Worm (Caenorhabditis elegans) whole organism, late embryonic: Measurements from ENCODE around the gene K01A6.8.

Experiments
- K09A11.1 ChIP-seq: sonication (generic microtip); optimal IDR thresholded peaks from 2 replicates; lab custom pipeline; 2017; ENCODE audit warnings: antibody characterized with exemption, mild to moderate bottlenecking, missing genetic modification characterization, missing compliant biosample characterization; ENCODE audit not compliant: insufficient read depth
- Y22D7AL.16 ChIP-seq: sonication (generic microtip); optimal IDR thresholded peaks from 2 replicates; lab custom pipeline; 2016; ENCODE audit warnings: missing genetic modification characterization, missing compliant biosample characterization
- ama-1 ChIP-seq: fragments of 150-350 bp; optimal IDR thresholded peaks from 2 replicates; lab custom pipeline; 2014
- ceh-45 ChIP-seq: fragments of 200-800 bp; sonication (Bioruptor generic); IDR thresholded peaks from 2 replicates; pipeline ENCODE4 v1.3.6; 2022; ENCODE audit warnings: missing genetic modification reagents, missing genetic modification characterization, missing compliant biosample characterization
- elt-2 ChIP-seq: sonication (generic microtip); optimal IDR thresholded peaks from 2 replicates; lab custom pipeline; 2016; ENCODE audit warnings: missing genetic modification reagents, missing genetic modification characterization, missing compliant biosample characterization
- fkh-10 ChIP-seq: fragments of 150-350 bp; optimal IDR thresholded peaks from 2 replicates; lab custom pipeline; 2014; ENCODE audit warnings: missing biosample characterization, missing genetic modification reagents, missing genetic modification characterization
- nhr-11 ChIP-seq: fragments of 150-350 bp; optimal IDR thresholded peaks from 2 replicates; lab custom pipeline; 2014; ENCODE audit warnings: missing biosample characterization, missing genetic modification characterization
- pha-4 ChIP-seq: fragments of 150-350 bp; optimal IDR thresholded peaks from 2 replicates; lab custom pipeline; 2018; ENCODE audit warnings: missing biosample characterization, missing genetic modification reagents, missing genetic modification characterization
- pros-1 ChIP-seq: fragments of 150-350 bp; optimal IDR thresholded peaks from 2 replicates; lab custom pipeline; 2014; ENCODE audit warnings: missing biosample characterization, missing genetic modification reagents, missing genetic modification characterization
- rnt-1 ChIP-seq: sonication (generic microtip); optimal IDR thresholded peaks from 2 replicates; lab custom pipeline; 2016; ENCODE audit warnings: missing genetic modification characterization, missing compliant biosample characterization
- tbx-7 ChIP-seq: sonication (generic microtip); optimal IDR thresholded peaks from 2 replicates; lab custom pipeline; 2016; ENCODE audit warnings: missing genotype, missing genetic modification characterization, missing compliant biosample characterization
- unc-55 ChIP-seq: sonication (generic microtip); optimal IDR thresholded peaks from 2 replicates; lab custom pipeline; 2017; ENCODE audit warnings: missing biosample characterization, missing genetic modification reagents, missing genetic modification characterization

- TF ChIP-seq unc-55 (no peak), nhr-11 (tag; lab: Kevin White, UChicago) (no peak), ama-1 (lab: Kevin White, UChicago) (no peak), pha-4 (tag; lab: Kevin White, UChicago) (no peak), rnt-1 (tag; lab: Kevin White, UChicago) (no peak), elt-2 (tag; lab: Kevin White, UChicago) (no peak), ceh-45 (GFP tag; lab: Robert Waterston, UW) (no peak), Y22D7AL.16 (tag; lab: Kevin White, UChicago) (no peak), tbx-7 (tag; lab: Kevin White, UChicago) (no peak), pros-1 (tag; lab: Kevin White, UChicago) (no peak), K09A11.1 (no peak), fkh-10 (GFP tag; lab: Kevin White, UChicago) (no peak)
Measured at ce11 chrIV:11700100-11700499, 37.1 kb downstream of the K01A6.8 start.
